Worm (Caenorhabditis elegans): ENCODE measurements around the gene snpc-1.1.

DNA sequence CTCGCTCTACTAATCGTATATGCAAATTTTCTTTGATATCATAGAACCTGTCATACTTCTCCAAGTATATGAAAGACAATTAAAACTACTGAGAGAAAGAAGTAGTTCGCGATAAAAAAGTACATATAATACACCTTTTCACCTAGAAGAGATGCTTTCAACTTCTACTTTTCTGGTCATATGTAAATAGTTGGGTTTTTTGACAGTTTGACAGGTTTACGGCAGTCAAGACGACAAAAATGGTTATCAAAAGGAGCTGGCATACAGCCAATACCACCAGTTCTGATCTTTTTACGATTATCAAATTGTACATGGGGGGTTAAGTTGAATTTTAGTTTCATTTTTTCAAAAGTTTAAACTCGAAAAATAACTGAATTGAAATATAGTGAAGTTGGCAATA is 33.8 kb upstream of the snpc-1.1 start:
- TF ChIP-seq pat-9 (tag; optimal IDR thresholded peaks at IDR 0.05) (no peak), lim-6 (tag; optimal IDR thresholded peaks at IDR 0.05) (no peak), sdc-2 (tag; optimal IDR thresholded peaks at IDR 0.05) (no peak), ama-1 (optimal IDR thresholded peaks at IDR 0.05) (no peak), unc-3 (GFP tag; conservative IDR thresholded peaks at IDR 0.05) (no peak), unc-3 (tag; optimal IDR thresholded peaks at IDR 0.05) (no peak), lin-11 (tag; optimal IDR thresholded peaks at IDR 0.05) (no peak), fkh-10 (GFP tag; optimal IDR thresholded peaks at IDR 0.05) (no peak), mec-3 (tag; optimal IDR thresholded peaks at IDR 0.05; ENCODE audit: borderline replicate concordance) (no peak)

Measured in whole organism, late embryonic.